Fruit fly (Drosophila melanogaster): ENCODE results near the gene CG14692.
A peak's percentile ranks its signal among the peaks of the same experiment; 100 is the strongest.

The CG14692 gene

dm6 chr3R:10832526-10833165 is 28.9 kb upstream of the CG14692 start (continued):
- peak; percentile 42 for TF ChIP-seq dmrt99B (tag; optimal IDR thresholded peaks at IDR 0.05)
- TF ChIP-seq CG16813 (GFP tag; IDR thresholded peaks at IDR 0.05; ENCODE audit: partially characterized antibody) = no peak
- peak in 1 of 2 experiments; percentile 10 for TF ChIP-seq chif (GFP tag; optimal IDR thresholded peaks at IDR 0.05)
- 0 out of 2 replicates have a peak, but pooled peaks have one; percentile 14 for TF ChIP-seq Ada2b (GFP tag; IDR thresholded peaks at IDR 0.05)

- TF ChIP-seq nom (GFP tag; optimal IDR thresholded peaks at IDR 0.05) (peak; percentile 11), bsh (GFP tag; optimal IDR thresholded peaks at IDR 0.05) (peak in 1 of 2 experiments; percentile 40), crol (GFP tag; IDR thresholded peaks at IDR 0.05) (no peak)
Measured at dm6 chr3R:10829746-10830145, 26.0 kb upstream of the CG14692 start.

DNA sequence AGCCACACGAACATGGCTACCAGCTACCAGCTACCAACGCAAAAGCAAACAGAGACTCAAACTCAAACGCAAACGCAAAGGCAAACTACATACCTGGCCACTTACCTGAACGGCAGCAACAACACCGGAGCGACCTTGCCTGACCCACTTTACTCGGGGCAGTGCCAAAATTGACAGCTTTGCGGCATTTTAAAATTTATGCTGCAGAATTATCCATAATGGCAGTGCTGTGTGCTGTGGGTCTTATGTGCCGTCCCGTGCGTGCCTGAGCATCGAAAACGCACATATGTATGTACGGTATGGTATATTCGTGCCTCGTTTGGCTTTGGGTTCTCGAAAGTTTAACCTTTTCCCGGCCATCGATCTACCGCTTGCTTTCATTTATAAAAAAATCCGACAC is 24.9 kb upstream of the CG14692 start:
- TF ChIP-seq mirr (GFP tag; optimal IDR thresholded peaks at IDR 0.05) = no peak
- no peak for TF ChIP-seq maf-S (GFP tag; optimal IDR thresholded peaks at IDR 0.05)
- no peak for TF ChIP-seq CG12071 (GFP tag; optimal IDR thresholded peaks at IDR 0.05)
- TF ChIP-seq Meics (GFP tag; optimal IDR thresholded peaks at IDR 0.05) = no peak
- no peak for TF ChIP-seq Bgb (GFP tag; IDR thresholded peaks at IDR 0.05; ENCODE audit: partially characterized antibody)
- TF ChIP-seq sug (tag; optimal IDR thresholded peaks at IDR 0.05) = no peak
- no peak for TF ChIP-seq schlank (tag; optimal IDR thresholded peaks at IDR 0.05)
- TF ChIP-seq CG7928 (GFP tag; optimal IDR thresholded peaks at IDR 0.05) = no peak
- no peak for TF ChIP-seq al (GFP tag; IDR thresholded peaks at IDR 0.05)
- no peak for TF ChIP-seq MBD-R2 (GFP tag; IDR thresholded peaks at IDR 0.05)
- no peak for TF ChIP-seq cg (GFP tag; optimal IDR thresholded peaks at IDR 0.05)
- no peak for TF ChIP-seq CG9609 (GFP tag; optimal IDR thresholded peaks at IDR 0.05)
- no peak for TF ChIP-seq CG15696 (tag; optimal IDR thresholded peaks at IDR 0.05)
- no peak for TF ChIP-seq HLHmδ (GFP tag; optimal IDR thresholded peaks at IDR 0.05)
- no peak for TF ChIP-seq sqz (GFP tag; optimal IDR thresholded peaks at IDR 0.05)
- TF ChIP-seq Doc3 (GFP tag; IDR thresholded peaks at IDR 0.05; ENCODE audit: partially characterized antibody) = no peak
- no peak for TF ChIP-seq dan (GFP tag; IDR thresholded peaks at IDR 0.05)
- TF ChIP-seq CG4360 (GFP tag; IDR thresholded peaks at IDR 0.05) = 0 out of 2 replicates have a peak, but pooled peaks have one; percentile 21
- TF ChIP-seq Dek (tag; optimal IDR thresholded peaks at IDR 0.05) = no peak
- TF ChIP-seq B-H1 (GFP tag; IDR thresholded peaks at IDR 0.05) = no peak
- no peak for TF ChIP-seq ac (GFP tag; optimal IDR thresholded peaks at IDR 0.05)
- no peak for TF ChIP-seq CG7271 (tag; optimal IDR thresholded peaks at IDR 0.05)
- TF ChIP-seq CG12942 (GFP tag; optimal IDR thresholded peaks at IDR 0.05) = no peak
- TF ChIP-seq tna (GFP tag; IDR thresholded peaks at IDR 0.05; ENCODE audit: partially characterized antibody) = 0 out of 2 replicates have a peak, but pooled peaks have one; percentile 14
- no peak for TF ChIP-seq CG14667 (GFP tag; IDR thresholded peaks at IDR 0.05)
- no peak for TF ChIP-seq h (optimal IDR thresholded peaks at IDR 0.05)
- TF ChIP-seq HLH4C (GFP tag; IDR thresholded peaks at IDR 0.05; ENCODE audit: partially characterized antibody) = 0 out of 3 replicates have a peak, but pooled peaks have one; percentile 21
- no peak for TF ChIP-seq CG10366 (GFP tag; IDR thresholded peaks at IDR 0.05)
- no peak for TF ChIP-seq lmd (GFP tag; IDR thresholded peaks at IDR 0.05)
- no peak for TF ChIP-seq NC2α (GFP tag; optimal IDR thresholded peaks at IDR 0.05)
- no peak for TF ChIP-seq CG5180 (GFP tag; optimal IDR thresholded peaks at IDR 0.05)
- TF ChIP-seq E2f2 (GFP tag; IDR thresholded peaks at IDR 0.05) = no peak
- no peak for TF ChIP-seq pb (GFP tag; optimal IDR thresholded peaks at IDR 0.05)
- TF ChIP-seq chinmo (GFP tag; IDR thresholded peaks at IDR 0.05; ENCODE audit: partially characterized antibody) = 0 out of 4 replicates have a peak, but pooled peaks have one; percentile 26
